Worm (Caenorhabditis elegans) whole organism, L4 larva: ENCODE data around the gene T11G6.4.

ENCODE experiments used
- F37D6.2 ChIP-seq: sonication (generic microtip); optimal IDR thresholded peaks from 2 replicates; lab custom pipeline; 2016; ENCODE audit warnings: mild to moderate bottlenecking, missing genetic modification characterization, missing compliant biosample characterization
- R02D3.7 ChIP-seq: fragments of 150-350 bp; sonication (generic microtip); optimal IDR thresholded peaks from 3 replicates; lab custom pipeline; 2014; ENCODE audit warnings: missing biosample characterization, missing genetic modification characterization
- T26A8.4 ChIP-seq: fragments of 200-800 bp; sonication (Bioruptor generic); IDR thresholded peaks from 2 replicates; pipeline ENCODE4 v1.3.6; 2022; ENCODE audit warnings: missing genetic modification characterization, missing compliant biosample characterization
- Y105C5A.15 ChIP-seq: fragments of 200-800 bp; sonication (Bioruptor generic); IDR thresholded peaks from 2 replicates; pipeline ENCODE4 v1.3.6; 2022; ENCODE audit warnings: missing genetic modification characterization, missing compliant biosample characterization
- Y48G9A.11 ChIP-seq: fragments of 200-800 bp; sonication (Bioruptor generic); IDR thresholded peaks from 2 replicates; pipeline ENCODE4 v1.3.6; 2022; ENCODE audit warnings: missing genetic modification reagents, missing genetic modification characterization, missing compliant biosample characterization
- aha-1 ChIP-seq: fragments of 150-350 bp; peaks from one replicate; lab custom pipeline; 2014; ENCODE audit warnings: missing biosample characterization, missing genetic modification characterization
- ceh-82 ChIP-seq: sonication (generic microtip); optimal IDR thresholded peaks from 2 replicates; lab custom pipeline; 2017; ENCODE audit warnings: missing biosample characterization, missing genetic modification characterization
- ces-1 ChIP-seq: fragments of 150-350 bp; sonication (generic microtip); optimal IDR thresholded peaks from 4 replicates; lab custom pipeline; 2014; ENCODE audit warnings: missing biosample characterization, missing genetic modification reagents, missing genetic modification characterization
- cey-2 ChIP-seq: sonication (generic microtip); optimal IDR thresholded peaks from 3 replicates; lab custom pipeline; 2017; ENCODE audit warnings: missing genetic modification characterization, mild to moderate bottlenecking, missing compliant biosample characterization, antibody characterized with exemption, borderline replicate concordance; ENCODE audit not compliant: insufficient read depth
- ctbp-1 ChIP-seq: fragments of 200-800 bp; sonication (Bioruptor generic); IDR thresholded peaks from 2 replicates; pipeline ENCODE4 v1.3.6; 2022; ENCODE audit warnings: missing genetic modification reagents, missing genetic modification characterization, missing compliant biosample characterization
- daf-12 ChIP-seq: fragments of 150-350 bp; optimal IDR thresholded peaks from 2 replicates; lab custom pipeline; 2014; ENCODE audit warnings: missing biosample characterization, missing genetic modification reagents, missing genetic modification characterization
- dmd-6 ChIP-seq: fragments of 200-800 bp; sonication (Bioruptor generic); IDR thresholded peaks from 2 replicates; pipeline ENCODE4 v1.3.6; 2022; ENCODE audit warnings: missing genetic modification reagents, missing genetic modification characterization, missing compliant biosample characterization
- egl-43 ChIP-seq: fragments of 200-800 bp; sonication (Bioruptor generic); IDR thresholded peaks from 2 replicates; pipeline ENCODE4 v1.3.6; 2022; ENCODE audit warnings: missing genetic modification reagents, missing genetic modification characterization, missing compliant biosample characterization
- gei-8 ChIP-seq: fragments of 200-800 bp; sonication (Bioruptor generic); optimal IDR thresholded peaks from 2 replicates; lab custom pipeline; 2018; ENCODE audit warnings: mild to moderate bottlenecking, missing genetic modification characterization, missing compliant biosample characterization
- hlh-11 ChIP-seq: fragments of 200-800 bp; sonication (Bioruptor generic); optimal IDR thresholded peaks from 2 replicates; lab custom pipeline; 2018; ENCODE audit warnings: mild to moderate bottlenecking, missing genetic modification characterization, missing compliant biosample characterization
- hlh-30 ChIP-seq: sonication (generic microtip); optimal IDR thresholded peaks from 2 replicates; lab custom pipeline; 2017; ENCODE audit warnings: antibody characterized with exemption, mild to moderate bottlenecking, missing genetic modification characterization, missing compliant biosample characterization; ENCODE audit not compliant: insufficient read depth
- hmg-1.1 ChIP-seq: fragments of 200-800 bp; sonication (Bioruptor generic); IDR thresholded peaks from 2 replicates; pipeline ENCODE4 v1.3.6; 2022; ENCODE audit warnings: missing genetic modification reagents, missing genetic modification characterization, missing compliant biosample characterization
- lim-7 ChIP-seq: fragments of 200-800 bp; sonication (Bioruptor generic); IDR thresholded peaks from 2 replicates; pipeline ENCODE4 v1.3.6; 2022; ENCODE audit warnings: missing genetic modification characterization, missing compliant biosample characterization
- lin-29 ChIP-seq: fragments of 200-800 bp; sonication (Bioruptor generic); IDR thresholded peaks from 2 replicates; pipeline ENCODE4 v1.3.6; 2022; ENCODE audit warnings: missing genetic modification reagents, missing genetic modification characterization, missing compliant biosample characterization
- lin-38 ChIP-seq: fragments of 200-800 bp; sonication (Bioruptor generic); IDR thresholded peaks from 2 replicates; pipeline ENCODE4 v1.3.6; 2022; ENCODE audit warnings: missing genetic modification reagents, missing genetic modification characterization, missing compliant biosample characterization
- lin-39 ChIP-seq: fragments of 150-350 bp; optimal IDR thresholded peaks from 2 replicates; lab custom pipeline; 2014; ENCODE audit warnings: missing biosample characterization, missing genetic modification reagents, missing genetic modification characterization
- lir-3 ChIP-seq: sonication (generic microtip); optimal IDR thresholded peaks from 2 replicates; lab custom pipeline; 2016; ENCODE audit warnings: mild to moderate bottlenecking, missing genetic modification characterization, missing compliant biosample characterization
- lsy-2 ChIP-seq, 2 experiments: fragments of 150-350 bp in 1 of 2; sonication (generic microtip) in 1 of 2; optimal IDR thresholded peaks; 2 replicates each; lab custom pipeline; 2014 to 2017; ENCODE audit warnings: missing biosample characterization in 2 of 2, missing genetic modification characterization in 2 of 2
- madf-5 ChIP-seq, 2 experiments: fragments of 200-800 bp; sonication (Bioruptor generic); IDR thresholded peaks; 2 replicates each; pipeline ENCODE4 v1.3.6; 2022; ENCODE audit warnings: missing compliant biosample characterization in 2 of 2, missing genetic modification characterization in 2 of 2
- madf-9 ChIP-seq: fragments of 200-800 bp; sonication (Bioruptor generic); conservative IDR thresholded peaks from 2 replicates; pipeline ENCODE4 v1.3.6; 2022; ENCODE audit warnings: missing genetic modification reagents, missing genetic modification characterization, missing compliant biosample characterization
- mdl-1 ChIP-seq, 2 experiments: fragments of 150-350 bp in 1 of 2; sonication (generic microtip) in 1 of 2; optimal IDR thresholded peaks; 2 replicates each; lab custom pipeline; 2014 to 2017; ENCODE audit warnings: missing biosample characterization in 2 of 2, missing genetic modification characterization in 2 of 2
- mdt-29 ChIP-seq: fragments of 200-800 bp; sonication (Bioruptor generic); IDR thresholded peaks from 2 replicates; pipeline ENCODE4 v1.3.6; 2022; ENCODE audit warnings: missing genetic modification reagents, missing genetic modification characterization, missing compliant biosample characterization
- mep-1 ChIP-seq: fragments of 150-350 bp; sonication (generic microtip); optimal IDR thresholded peaks from 3 replicates; lab custom pipeline; 2014; ENCODE audit warnings: missing biosample characterization, missing genetic modification characterization
- mxl-2 ChIP-seq: fragments of 200-800 bp; sonication (Bioruptor generic); conservative IDR thresholded peaks from 2 replicates; pipeline ENCODE4 v1.3.6; 2022; ENCODE audit warnings: missing genetic modification reagents, missing genetic modification characterization, missing compliant biosample characterization
- mxl-3 ChIP-seq: fragments of 200-800 bp; sonication (Bioruptor generic); optimal IDR thresholded peaks from 2 replicates; lab custom pipeline; 2018; ENCODE audit warnings: mild to moderate bottlenecking, missing genetic modification characterization, missing compliant biosample characterization
- nhr-102 ChIP-seq: sonication (generic microtip); optimal IDR thresholded peaks from 2 replicates; lab custom pipeline; 2016; ENCODE audit warnings: mild to moderate bottlenecking, missing genetic modification characterization, moderate library complexity, missing compliant biosample characterization
- nhr-76 ChIP-seq: fragments of 150-350 bp; optimal IDR thresholded peaks from 2 replicates; lab custom pipeline; 2014; ENCODE audit warnings: missing biosample characterization, missing genetic modification characterization
- pqm-1 ChIP-seq: sonication (generic microtip); optimal IDR thresholded peaks from 2 replicates; lab custom pipeline; 2017; ENCODE audit warnings: missing biosample characterization, missing genetic modification characterization
- rbr-2 ChIP-seq: sonication (generic microtip); optimal IDR thresholded peaks from 2 replicates; lab custom pipeline; 2016; ENCODE audit warnings: missing genotype, missing genetic modification characterization, missing compliant biosample characterization
- saeg-2 ChIP-seq: fragments of 200-800 bp; sonication (Bioruptor generic); IDR thresholded peaks from 2 replicates; pipeline ENCODE4 v1.3.6; 2022; ENCODE audit warnings: missing genetic modification reagents, missing genetic modification characterization, missing compliant biosample characterization
- set-16 ChIP-seq: fragments of 200-800 bp; sonication (Bioruptor generic); IDR thresholded peaks from 2 replicates; pipeline ENCODE4 v1.3.6; 2022; ENCODE audit warnings: missing genetic modification reagents, missing genetic modification characterization, missing compliant biosample characterization
- snpc-1.2 ChIP-seq: fragments of 200-800 bp; sonication (Bioruptor generic); IDR thresholded peaks from 2 replicates; pipeline ENCODE4 v1.3.6; 2022; ENCODE audit warnings: missing genetic modification reagents, missing genetic modification characterization, missing compliant biosample characterization
- tra-1 ChIP-seq: fragments of 200-800 bp; sonication (Bioruptor generic); IDR thresholded peaks from 2 replicates; pipeline ENCODE4 v1.3.6; 2022; ENCODE audit warnings: missing genetic modification reagents, missing genetic modification characterization, missing compliant biosample characterization
- unc-130 ChIP-seq: sonication (generic microtip); optimal IDR thresholded peaks from 2 replicates; lab custom pipeline; 2016; ENCODE audit warnings: missing genetic modification reagents, missing genetic modification characterization, missing compliant biosample characterization
- unc-39 ChIP-seq: sonication (generic microtip); optimal IDR thresholded peaks from 2 replicates; lab custom pipeline; 2017; ENCODE audit warnings: missing biosample characterization, missing genetic modification characterization
- zip-11 ChIP-seq: fragments of 200-800 bp; sonication (Bioruptor generic); IDR thresholded peaks from 2 replicates; pipeline ENCODE4 v1.3.6; 2022; ENCODE audit warnings: missing genetic modification characterization, missing compliant biosample characterization
- ztf-7 ChIP-seq: fragments of 150-350 bp; optimal IDR thresholded peaks from 2 replicates; lab custom pipeline; 2014; ENCODE audit warnings: missing biosample characterization, missing genetic modification characterization

T11G6.4 gene

DNA sequence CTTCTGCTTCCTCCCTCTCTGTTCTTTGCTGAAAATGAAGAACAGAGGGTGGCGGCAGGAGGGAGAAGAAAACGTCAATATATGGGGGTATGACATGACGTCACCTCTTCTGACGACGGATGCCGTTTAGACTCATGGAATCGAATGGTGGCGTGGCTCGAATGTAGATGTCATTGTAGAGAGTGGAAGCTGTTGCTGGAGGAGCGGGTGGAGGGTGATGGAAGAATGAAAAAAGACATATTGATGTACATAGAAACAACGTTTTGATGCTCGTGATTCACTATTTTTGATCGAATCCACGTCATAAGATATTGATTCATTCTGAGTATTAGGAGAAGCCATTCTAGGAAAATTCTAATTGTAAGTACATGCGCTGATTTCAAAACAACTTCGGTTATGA lies 32.7 kb downstream of the T11G6.4 start (continued):
- TF ChIP-seq hlh-30 (tag; lab: Kevin White, UChicago), result peak; percentile 29
- no peak for TF ChIP-seq cey-2 (tag; lab: Kevin White, UChicago)
- no peak for TF ChIP-seq R02D3.7 (tag; lab: Kevin White, UChicago)
- peak; percentile 7 for TF ChIP-seq hlh-11
- no peak for TF ChIP-seq unc-39 (tag; lab: Kevin White, UChicago)
- no peak for TF ChIP-seq lin-29 (GFP tag; lab: Robert Waterston, UW)
- no peak for TF ChIP-seq tra-1 (GFP tag; lab: Robert Waterston, UW)
- TF ChIP-seq lin-39 (tag; lab: Kevin White, UChicago), result no peak
- no peak for TF ChIP-seq madf-5 (GFP tag; IDR thresholded peaks at IDR 0.05; lab: Robert Waterston, UW)
- TF ChIP-seq Y105C5A.15 (GFP tag; lab: Robert Waterston, UW), result 0 out of 2 replicates have a peak, but pooled peaks have one; percentile 24
- TF ChIP-seq nhr-102 (tag; lab: Kevin White, UChicago), result no peak
- peak; percentile 92 for TF ChIP-seq aha-1 (tag; lab: Kevin White, UChicago)
- no peak for TF ChIP-seq snpc-1.2 (GFP tag; lab: Robert Waterston, UW)
- TF ChIP-seq lir-3 (tag; lab: Kevin White, UChicago), result no peak
- peak; percentile 49 for TF ChIP-seq rbr-2
- peak; percentile 43 for TF ChIP-seq set-16
- no peak for TF ChIP-seq saeg-2 (GFP tag; lab: Robert Waterston, UW)
- TF ChIP-seq ctbp-1 (GFP tag; lab: Robert Waterston, UW), result peak; percentile 47; the same call in 1 of the 2 replicates
- TF ChIP-seq madf-9 (GFP tag; lab: Robert Waterston, UW), result no peak
- peak in 1 of 2 experiments; percentile 7 for TF ChIP-seq lsy-2 (tag; optimal IDR thresholded peaks at IDR 0.05; lab: Kevin White, UChicago)
- TF ChIP-seq F37D6.2, result peak; percentile 10
- no peak for TF ChIP-seq unc-130 (GFP tag; lab: Kevin White, UChicago)
- no peak for TF ChIP-seq Y48G9A.11 (GFP tag; lab: Robert Waterston, UW)
- peak; percentile 42 for TF ChIP-seq dmd-6 (GFP tag; lab: Robert Waterston, UW)
- no peak for TF ChIP-seq mdt-29 (GFP tag; lab: Robert Waterston, UW)
- no peak for TF ChIP-seq mxl-2 (GFP tag; lab: Robert Waterston, UW)

DNA sequence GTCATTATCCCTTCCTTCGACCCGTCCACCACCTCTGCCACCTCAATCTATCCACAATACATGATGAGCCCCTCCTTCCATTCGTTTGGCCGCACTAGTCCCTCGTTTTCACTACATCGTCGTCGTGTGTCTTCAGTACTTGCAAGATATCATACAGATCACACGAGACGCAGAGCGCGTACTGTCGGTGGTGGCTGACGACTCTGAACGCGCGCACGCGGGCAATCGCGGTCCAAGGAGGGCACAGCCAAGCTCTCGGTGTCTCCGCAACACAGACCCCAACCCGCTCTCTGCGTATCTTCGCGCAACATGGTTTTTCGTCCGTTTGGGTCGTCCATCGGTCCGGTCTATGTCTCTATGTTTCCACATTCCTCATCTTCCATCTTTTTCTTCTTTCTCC lies 34.7 kb downstream of the T11G6.4 start:
- TF ChIP-seq ces-1 (GFP tag; lab: Kevin White, UChicago) (no peak), pqm-1 (no peak), ztf-7 (no peak), mxl-3 (GFP tag; lab: Kevin White, UChicago) (peak; percentile 55), lin-39 (tag; lab: Kevin White, UChicago) (no peak), daf-12 (tag; lab: Kevin White, UChicago) (no peak), madf-9 (GFP tag; lab: Robert Waterston, UW) (peak; percentile 14; the same call in 1 of the 2 replicates), hlh-11 (peak; percentile 28), gei-8 (GFP tag; lab: Kevin White, UChicago) (no peak), aha-1 (tag; lab: Kevin White, UChicago) (peak; percentile 97), lim-7 (peak; percentile 61; the same call in 1 of the 2 replicates), hlh-30 (tag; lab: Kevin White, UChicago) (peak; percentile 48), mdl-1 (tag; optimal IDR thresholded peaks at IDR 0.05; lab: Kevin White, UChicago) (peak in 1 of 2 experiments; percentile 73), T26A8.4 (no peak), mep-1 (tag; lab: Kevin White, UChicago) (peak; percentile 26), egl-43 (peak; percentile 68; the same call in 1 of the 2 replicates), zip-11 (GFP tag; lab: Robert Waterston, UW) (no peak), nhr-76 (tag; lab: Kevin White, UChicago) (no peak), ceh-82 (tag; lab: Kevin White, UChicago) (no peak), set-16 (peak; percentile 87), lin-38 (GFP tag; lab: Robert Waterston, UW) (no peak), hmg-1.1 (GFP tag; lab: Robert Waterston, UW) (0 out of 2 replicates have a peak, but pooled peaks have one; percentile 21)
- TF ChIP-seq, all 104 proteins: peak for 11
